Fruit fly (Drosophila melanogaster) ovary, adult (tissue): Measurements from ENCODE around the gene CSN1b.
A peak's percentile ranks its signal among the peaks of the same experiment; 100 is the strongest.

Experiments used
- CG17801 ChIP-seq: fragments of 200-800 bp; optimal IDR thresholded peaks from 2 replicates; lab custom pipeline; 2019; ENCODE audit warnings: missing biosample characterization, mild to moderate bottlenecking, missing genetic modification characterization, moderate library complexity; ENCODE audit not compliant: partially characterized antibody

CSN1b gene

DNA sequence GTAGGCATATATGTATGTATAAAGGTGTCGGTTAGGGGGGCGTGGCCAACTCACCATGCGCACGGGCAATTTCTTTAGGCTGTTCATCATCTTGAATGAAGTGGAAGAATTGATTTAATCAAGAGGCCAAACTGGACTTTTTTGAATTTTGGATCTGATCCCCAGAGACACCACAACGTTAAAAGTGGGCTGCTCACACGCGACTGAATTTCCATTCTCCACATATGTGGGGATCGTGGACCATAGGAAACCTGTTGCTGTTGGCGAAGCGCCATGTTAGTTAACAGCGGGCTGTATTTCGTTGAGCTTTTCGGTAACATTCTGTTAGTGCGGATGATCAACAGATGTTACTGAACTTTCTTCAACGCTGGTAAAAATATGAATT, 6.7 kb downstream of the CSN1b start, which contains the start of gene CG3902:
TSS of gene CG3902 (minus strand) at position 208 of the 385 bp plus-strand sequence.
- peak; percentile 51 for TF ChIP-seq CG17801

DNA sequence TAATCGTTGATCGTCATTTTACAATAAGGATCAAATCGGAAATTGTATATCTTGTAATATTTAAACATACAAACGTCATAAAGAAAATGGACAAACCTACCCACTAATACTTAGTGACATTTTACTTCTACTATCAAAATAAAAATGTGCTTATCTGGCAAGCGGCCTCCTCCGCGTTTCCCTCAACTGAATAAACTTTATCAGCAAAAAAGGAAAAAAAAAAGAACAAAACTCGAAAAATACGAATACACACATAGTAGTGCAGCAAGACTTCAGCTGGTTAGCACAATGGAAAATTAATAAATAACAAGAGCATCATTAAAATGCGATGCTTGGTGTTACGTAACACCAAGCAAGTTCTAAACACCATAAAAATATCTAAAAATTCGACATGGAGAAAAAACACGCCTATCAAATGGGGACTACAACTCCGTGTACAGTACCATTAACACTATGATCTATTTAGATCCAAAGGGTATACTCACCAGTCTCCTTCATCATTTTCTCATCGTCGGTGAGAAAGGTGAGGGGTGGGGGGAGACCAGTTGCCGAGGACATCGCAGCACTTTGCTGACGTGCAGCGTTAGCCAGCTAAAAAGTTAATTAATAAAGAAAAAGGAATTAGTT, 7.2 kb downstream of the CSN1b start:
- peak; percentile 3 for TF ChIP-seq CG17801

DNA sequence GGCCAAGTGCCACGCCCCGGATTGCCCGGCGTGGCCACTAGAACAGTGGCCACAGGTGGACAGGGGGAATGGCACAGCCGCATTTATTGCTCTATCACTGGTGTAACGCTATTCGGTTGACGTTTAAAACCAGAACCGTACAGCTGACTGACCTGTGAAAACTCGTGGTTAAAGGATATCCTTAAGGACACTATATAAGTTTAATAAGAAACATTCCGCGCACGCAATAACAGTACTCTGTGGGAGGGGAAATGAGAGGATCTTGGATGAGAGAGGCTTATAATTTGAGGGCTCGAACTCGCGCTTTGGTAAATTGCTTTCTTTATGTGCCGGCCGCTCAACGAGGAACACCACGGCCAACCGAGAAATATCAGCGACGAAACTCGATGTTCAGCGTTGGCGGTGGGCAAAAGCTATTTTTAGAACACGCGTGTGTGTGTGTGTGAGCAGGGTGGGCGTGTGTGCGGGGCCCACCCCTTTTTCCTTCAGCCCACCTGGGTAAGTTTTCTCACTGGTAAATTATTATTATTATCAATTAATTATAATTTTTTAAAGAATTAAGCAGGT, 8.3 kb downstream of the CSN1b start:
- no peak for TF ChIP-seq CG17801

DNA sequence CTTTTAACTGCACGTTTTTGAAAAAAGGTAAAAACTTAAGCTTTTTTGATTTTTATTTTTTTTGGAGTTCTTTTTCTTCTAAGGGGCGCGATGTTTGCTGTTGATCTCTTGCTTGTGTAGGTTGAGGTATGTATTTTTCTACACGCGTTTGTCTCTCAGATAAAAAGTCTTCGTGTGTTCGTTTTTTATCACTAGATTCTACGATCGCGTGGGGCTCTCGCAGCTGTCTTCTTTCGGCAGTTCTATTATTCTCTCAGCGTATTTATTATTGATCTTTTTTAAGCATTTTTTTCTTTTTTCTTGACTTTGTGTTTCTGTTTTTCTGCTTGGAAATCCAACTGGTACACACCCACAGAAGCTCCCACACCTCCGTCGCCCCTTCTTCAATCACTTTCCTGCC, 9.7 kb downstream of the CSN1b start:
- peak; percentile 15 for TF ChIP-seq CG17801

DNA sequence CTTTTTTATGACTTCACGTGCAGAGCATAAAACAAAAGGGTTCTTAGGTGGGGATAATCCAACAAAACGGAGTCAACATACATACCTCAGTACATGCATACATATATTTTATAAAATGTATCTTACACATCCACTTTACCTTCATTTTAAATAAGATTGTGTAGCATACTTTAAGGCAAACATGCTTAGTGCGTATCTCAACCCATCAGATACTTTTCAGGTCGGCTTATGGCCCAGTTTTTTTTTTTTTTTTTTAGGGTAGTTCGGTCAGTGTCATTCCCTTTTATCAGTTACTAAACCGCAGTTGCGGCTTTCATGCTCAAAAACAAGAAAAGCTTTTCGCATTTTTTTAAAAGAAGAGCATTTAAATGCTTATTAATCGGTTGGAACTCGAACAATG, 12.7 kb downstream of the CSN1b start, which contains the start of gene NijB:
TSS of gene NijB (plus strand) at position 398 of the 400 bp plus-strand sequence.
- no peak for TF ChIP-seq CG17801

DNA sequence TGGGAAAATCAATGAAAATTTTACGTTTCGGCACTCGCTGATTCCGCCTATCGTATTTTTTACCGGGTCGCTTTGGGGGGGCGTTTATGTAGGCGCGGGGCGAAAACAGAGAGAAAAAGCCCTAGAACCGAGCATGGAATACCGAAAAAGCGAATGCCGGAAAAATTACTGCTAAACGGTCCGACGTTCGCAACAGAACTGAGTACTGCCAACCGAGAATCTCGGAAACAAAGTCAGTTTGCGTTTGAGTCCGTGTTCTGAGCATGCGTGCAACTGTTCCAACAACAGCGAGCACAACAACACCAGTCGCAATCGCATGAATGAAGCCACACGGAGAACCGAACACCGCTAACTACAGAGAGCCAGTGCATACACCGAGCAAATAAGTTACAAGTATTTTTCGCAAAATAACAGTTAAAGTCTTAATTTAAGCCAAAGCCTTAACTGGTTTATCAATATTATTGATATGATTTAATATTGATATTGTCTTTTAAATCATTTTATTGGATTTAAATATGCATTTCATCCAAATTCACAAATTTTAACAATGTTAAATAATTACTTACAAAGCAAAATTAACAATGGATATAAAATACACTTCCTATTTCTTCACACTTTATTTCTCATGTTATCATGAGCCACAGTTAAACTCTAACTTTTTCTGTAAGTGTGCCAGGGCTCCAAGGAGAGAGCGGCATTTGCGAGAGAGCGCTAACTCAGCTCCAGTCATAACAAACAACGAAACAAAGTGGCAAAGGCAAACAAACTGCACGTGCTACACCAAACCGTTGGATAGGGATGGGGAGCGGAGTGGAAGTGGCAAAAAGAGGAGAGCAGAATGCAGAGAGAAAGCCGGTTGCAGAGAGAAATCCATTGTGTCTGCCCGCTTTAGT, 14.2 kb downstream of the CSN1b start, which contains the start of gene CG3961:
TSS of gene CG3961 (minus strand) at position 201 of the 893 bp plus-strand sequence.
- peak; percentile 96 for TF ChIP-seq CG17801

DNA sequence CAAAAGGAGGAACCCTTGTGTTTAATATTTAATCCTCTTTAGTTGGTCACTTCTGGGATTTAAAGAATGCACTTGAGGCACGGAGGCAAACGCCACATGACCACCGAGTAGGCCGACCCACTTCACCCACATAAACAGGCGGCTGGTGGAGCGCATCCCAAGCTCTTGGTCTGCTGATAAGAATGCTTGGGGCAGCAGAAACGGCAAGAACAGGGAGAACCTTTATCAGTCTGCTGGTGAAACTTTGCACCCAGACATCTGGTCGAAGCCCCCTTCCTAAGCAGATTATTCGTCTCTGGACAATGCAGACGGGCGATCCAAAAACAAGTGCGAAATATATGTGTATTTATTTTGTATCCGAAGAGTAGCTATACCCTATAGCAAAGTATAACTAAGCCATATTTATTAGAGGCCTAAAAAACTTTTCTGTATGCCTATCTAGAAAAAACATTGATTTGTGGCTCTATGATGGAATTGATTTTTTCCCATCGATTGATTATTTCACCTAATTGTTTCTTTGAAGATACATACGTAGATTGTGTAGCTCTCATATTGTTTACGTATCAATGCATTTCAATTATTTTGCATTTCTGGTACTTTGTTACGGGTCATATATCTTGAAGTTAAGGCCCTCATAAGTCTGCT, 15.4 kb downstream of the CSN1b start:
- TF ChIP-seq CG17801 = no peak

DNA sequence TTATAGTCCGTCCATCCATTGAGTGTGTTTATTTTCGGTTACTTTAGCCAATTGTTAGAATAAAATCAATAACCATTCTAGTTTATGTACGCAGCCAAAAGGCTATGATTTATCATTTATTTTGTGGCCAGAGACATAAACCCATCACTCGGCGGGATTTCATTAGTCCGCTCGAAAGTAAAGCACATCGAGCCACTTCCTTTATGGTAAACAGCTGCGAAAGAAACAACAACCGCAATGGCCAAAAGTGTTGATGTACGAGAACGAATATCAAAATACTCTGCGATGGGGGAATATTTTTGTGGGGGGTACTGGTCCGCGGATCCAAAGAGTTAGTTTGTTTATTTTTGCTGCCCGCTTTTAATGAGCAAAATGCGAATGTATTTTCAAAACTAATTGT, 23.1 kb downstream of the CSN1b start:
- TF ChIP-seq CG17801 = no peak

DNA sequence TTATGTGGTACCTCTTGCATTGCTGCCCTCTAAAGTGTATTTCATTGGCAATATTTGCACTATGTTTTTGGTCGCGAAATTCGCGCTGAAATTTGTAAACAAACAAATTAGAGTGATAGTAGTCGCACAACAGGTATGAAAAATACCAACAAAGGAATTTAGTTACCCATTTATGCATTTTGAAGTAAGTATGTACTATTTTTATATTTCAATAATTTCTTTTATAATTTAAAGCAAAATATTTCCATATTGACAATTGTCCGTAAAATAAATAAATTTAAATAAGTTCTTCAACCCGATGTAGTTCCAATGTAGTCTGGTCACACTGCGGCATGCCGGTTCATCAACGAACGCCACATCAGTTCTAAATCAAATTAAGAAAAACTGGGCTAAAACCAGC, 32.3 kb downstream of the CSN1b start, which contains the start of the genes Rad9 and Uggt:
TSS of gene Rad9 (minus strand) at position 114 of the 400 bp plus-strand sequence.
TSS of gene Uggt (plus strand) at position 308 of the 400 bp plus-strand sequence.
- TF ChIP-seq CG17801 = peak; percentile 15

DNA sequence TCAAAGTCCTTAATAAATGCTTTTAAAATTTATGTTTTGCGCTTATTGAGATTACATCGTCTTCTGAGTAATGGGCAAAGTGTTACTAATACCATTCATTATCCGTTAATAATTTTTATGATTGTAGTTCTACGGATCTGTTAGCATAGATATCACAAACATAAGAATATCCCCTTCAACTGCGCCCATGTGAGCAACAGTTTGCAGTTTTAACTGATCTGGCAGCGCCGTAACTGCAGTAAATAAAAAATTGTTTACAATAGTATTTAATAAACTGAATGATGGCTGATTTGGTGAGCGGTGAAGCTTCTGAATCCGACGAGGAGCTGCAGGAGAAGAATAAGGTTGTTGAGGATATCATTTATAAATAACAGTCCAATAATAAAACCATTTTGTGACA, 34.7 kb downstream of the CSN1b start, which contains the start of gene Blos3:
TSS of gene Blos3 (plus strand) at position 198 of the 400 bp plus-strand sequence.
- peak; percentile 22 for TF ChIP-seq CG17801

DNA sequence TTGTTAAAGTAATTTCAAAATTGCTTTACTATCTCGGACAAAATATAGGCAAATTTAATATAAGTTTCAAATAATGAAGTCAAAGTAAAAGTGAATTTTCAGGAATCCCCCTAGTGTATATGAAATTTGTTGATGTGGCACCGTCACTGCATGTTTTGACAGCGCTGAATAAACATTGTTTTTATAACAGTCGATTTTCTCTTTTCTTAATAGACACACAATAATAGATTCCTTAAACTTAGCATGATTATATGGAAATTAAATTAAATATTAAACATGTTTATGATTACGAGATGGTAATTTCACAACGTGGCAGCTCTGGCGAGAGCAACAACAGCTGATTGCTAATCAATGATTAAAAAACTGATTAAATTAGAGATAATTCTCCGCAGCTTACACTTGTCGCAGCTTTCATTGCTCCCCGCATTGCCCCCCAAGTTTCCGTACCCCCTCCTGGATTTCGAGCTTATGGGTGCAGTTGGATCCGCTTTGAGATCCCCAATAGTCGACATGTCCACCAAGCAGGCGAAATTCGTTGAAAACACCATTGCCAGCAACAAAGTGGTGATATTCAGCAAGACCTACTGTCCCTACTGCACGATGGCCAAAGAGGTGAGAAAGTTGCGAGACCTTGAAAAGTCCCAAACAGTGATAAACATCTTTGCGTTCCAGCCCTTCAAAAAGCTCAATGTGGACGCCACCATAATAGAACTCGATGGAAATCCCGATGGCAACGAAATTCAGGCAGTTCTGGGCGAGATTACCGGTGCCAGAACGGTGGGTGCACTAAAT, 35.5 kb downstream of the CSN1b start, which contains the start of gene Grx1:
TSS of gene Grx1 (plus strand) at position 196 of the 792 bp plus-strand sequence.
- peak; percentile 23 for TF ChIP-seq CG17801

DNA sequence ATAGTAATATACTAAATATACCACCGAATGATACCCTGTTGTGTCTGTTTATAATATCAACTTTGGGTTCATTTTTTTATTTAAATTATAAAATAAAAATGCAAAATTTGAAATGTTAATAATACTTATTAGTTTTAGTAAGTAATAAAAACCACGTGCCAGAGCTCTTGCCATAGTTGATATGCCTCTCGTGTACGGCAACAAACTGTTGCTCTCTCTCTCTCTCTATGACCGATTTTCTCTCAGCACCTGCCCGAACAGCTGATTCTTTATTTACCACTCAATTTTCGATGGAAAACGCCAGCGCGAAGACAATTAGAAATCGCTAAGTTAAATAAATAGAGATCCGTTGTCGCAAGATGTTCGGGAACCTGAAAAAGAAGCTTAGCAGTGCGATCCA, 37.2 kb downstream of the CSN1b start, which contains the start of gene Dysb:
TSS of gene Dysb (plus strand) at position 251 of the 400 bp plus-strand sequence.
- peak; percentile 85 for TF ChIP-seq CG17801

DNA sequence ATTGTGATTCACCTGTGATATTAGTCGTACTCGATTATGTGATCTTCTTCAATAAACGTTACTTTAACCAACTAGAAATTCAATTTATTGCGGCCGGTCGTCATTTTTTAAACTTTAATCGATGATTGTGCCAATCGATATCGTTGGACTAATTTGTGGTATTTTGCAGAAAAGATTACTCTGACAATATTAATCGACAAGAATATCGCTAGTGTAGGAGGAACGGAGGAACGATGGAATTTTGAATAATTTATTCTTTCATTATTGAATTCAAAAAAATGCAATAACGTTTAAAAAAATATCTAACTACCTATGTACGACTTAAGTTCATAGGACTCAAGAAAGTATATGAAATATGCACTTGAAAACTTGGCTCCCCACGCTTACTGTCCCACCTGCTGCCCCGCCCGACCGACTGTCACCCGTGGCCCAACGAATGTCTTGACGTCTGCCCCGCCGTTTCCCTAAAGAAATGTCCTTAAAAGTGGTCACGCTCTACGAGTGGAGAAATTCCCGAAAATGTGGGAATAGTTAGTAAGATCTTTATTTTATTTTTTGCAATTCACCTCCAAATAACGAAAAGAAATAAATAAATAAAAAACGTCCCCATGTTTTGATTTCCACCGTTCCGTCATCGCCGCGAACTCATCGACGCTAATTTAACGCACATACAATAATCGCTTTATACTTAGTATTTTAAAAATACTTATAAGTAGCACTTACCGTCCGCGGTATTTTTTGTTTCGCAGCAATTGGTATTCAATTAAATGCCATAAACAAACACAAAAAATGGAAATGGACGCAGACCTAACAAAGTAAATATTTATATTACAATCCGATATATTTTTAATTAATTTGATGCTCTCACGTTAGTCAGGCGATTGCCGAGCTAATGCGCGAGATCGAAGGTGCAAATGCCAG, 39.0 kb downstream of the CSN1b start, which contains the start of gene CG14074:
TSS of gene CG14074 (plus strand) at position 779 of the 921 bp plus-strand sequence.
- TF ChIP-seq CG17801 = no peak

DNA sequence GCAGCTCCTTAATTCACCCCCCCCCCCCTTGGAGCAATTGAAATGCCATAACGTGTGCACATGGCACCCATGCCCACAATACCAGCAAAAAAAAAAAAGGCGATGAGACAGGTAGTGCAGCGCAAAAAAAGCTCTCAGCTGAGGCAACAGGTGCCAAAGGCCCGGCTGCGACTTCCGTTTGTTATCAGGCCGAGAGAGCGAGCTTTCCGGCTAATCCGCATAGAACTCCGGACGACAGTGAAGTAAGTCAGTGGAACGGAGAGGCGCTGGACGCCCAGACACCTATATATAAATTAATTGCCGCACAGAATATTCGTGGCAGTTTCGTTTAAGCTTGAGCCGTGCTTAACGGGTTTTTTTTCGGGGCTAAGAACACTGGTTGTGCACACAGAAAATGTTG, 41.4 kb downstream of the CSN1b start, which contains the start of gene CG6865:
TSS of gene CG6865 (plus strand) at position 321 of the 400 bp plus-strand sequence.
- no peak for TF ChIP-seq CG17801
